Fruit fly (Drosophila melanogaster) whole organism: ENCODE data around the gene drongo.

Experiments used
- Dll ChIP-seq: fragments of >200 bp; optimal IDR thresholded peaks from 2 replicates; lab custom pipeline; 2017
- pan ChIP-seq: fragments of >200 bp; optimal IDR thresholded peaks from 2 replicates; lab custom pipeline; 2017

dm6 chr2L:866950-867744 is 16.3 kb upstream of the drongo start:
- TF ChIP-seq Dll (lab: Kevin White, UChicago) (no peak), pan (no peak)
